Fruit fly (Drosophila melanogaster): Measurements from ENCODE around the gene Ppox.

Ppox gene

dm6 chr3R:24654770-24655322 is 6.8 kb downstream of the Ppox start, which contains the start of the genes CG31125 and CG6695:
Gene CG31125 (minus strand): TSS chr3R:24654820.
Gene CG6695 (plus strand): TSS chr3R:24655160.
- no peak for TF ChIP-seq CG34367 (tag; optimal IDR thresholded peaks at IDR 0.05)
- peak; percentile 40 for TF ChIP-seq CG15710 (tag; optimal IDR thresholded peaks at IDR 0.05)
- TF ChIP-seq CG9948 (tag; optimal IDR thresholded peaks at IDR 0.05): peak; percentile 6
- no peak for TF ChIP-seq Pif1B (GFP tag; optimal IDR thresholded peaks at IDR 0.05)

- no peak; the same call in 1 of the 3 replicates for TF ChIP-seq CG4496 (GFP tag; IDR thresholded peaks at IDR 0.05)
- no peak for TF ChIP-seq D1 (tag; optimal IDR thresholded peaks at IDR 0.05)
- TF ChIP-seq CG32121 (GFP tag; IDR thresholded peaks at IDR 0.05): peak; percentile 68
- no peak for TF ChIP-seq CG15710 (tag; optimal IDR thresholded peaks at IDR 0.05)
- peak; percentile 69 for TF ChIP-seq CG12605 (GFP tag; IDR thresholded peaks at IDR 0.05)
- no peak for TF ChIP-seq EcR (GFP tag; optimal IDR thresholded peaks at IDR 0.05)
- TF ChIP-seq Ets98B (GFP tag; IDR thresholded peaks at IDR 0.05): peak; percentile 71
- TF ChIP-seq fd96Ca (GFP tag; IDR thresholded peaks at IDR 0.05): peak; percentile 60; the same call in 2 of the 3 replicates
- TF ChIP-seq CG17806 (tag; optimal IDR thresholded peaks at IDR 0.05): no peak
Measured at dm6 chr3R:24651044-24651459, 10.6 kb downstream of the Ppox start.

- TF ChIP-seq CG14655 (GFP tag; optimal IDR thresholded peaks at IDR 0.05) (no peak), CG4496 (GFP tag; IDR thresholded peaks at IDR 0.05) (peak; percentile 47; the same call in 1 of the 3 replicates)
Measured at dm6 chr3R:24649923-24650322, 11.7 kb downstream of the Ppox start, which contains the start of the genes puf and ash2. Gene puf (minus strand): TSS chr3R:24650043. Gene ash2 (plus strand): TSS chr3R:24650125.

dm6 chr3R:24634957-24635356 is 26.7 kb downstream of the Ppox start, which contains the start of gene MtnF:
Gene MtnF (minus strand): TSS chr3R:24635165.
- TF ChIP-seq CG4496 (GFP tag; IDR thresholded peaks at IDR 0.05) (no peak), CG12605 (GFP tag; IDR thresholded peaks at IDR 0.05) (peak; percentile 83)

dm6 chr3R:24634312-24634711 is 27.3 kb downstream of the Ppox start:
- TF ChIP-seq CG32121 (GFP tag; IDR thresholded peaks at IDR 0.05) (no peak), CG4496 (GFP tag; IDR thresholded peaks at IDR 0.05) (no peak), CG13204 (GFP tag; optimal IDR thresholded peaks at IDR 0.05) (no peak), Pif1A (GFP tag; optimal IDR thresholded peaks at IDR 0.05) (no peak), CG12605 (GFP tag; IDR thresholded peaks at IDR 0.05) (no peak), gl (tag; optimal IDR thresholded peaks at IDR 0.05) (no peak), CG17806 (tag; optimal IDR thresholded peaks at IDR 0.05) (no peak), Ets98B (GFP tag; IDR thresholded peaks at IDR 0.05) (no peak), D1 (tag; optimal IDR thresholded peaks at IDR 0.05) (no peak), rn (GFP tag; IDR thresholded peaks at IDR 0.05) (no peak), CG34367 (tag; optimal IDR thresholded peaks at IDR 0.05) (no peak), CG8159 (tag; optimal IDR thresholded peaks at IDR 0.05) (no peak), fd96Ca (GFP tag; IDR thresholded peaks at IDR 0.05) (no peak), CG15710 (tag; optimal IDR thresholded peaks at IDR 0.05) (no peak), CG9948 (tag; optimal IDR thresholded peaks at IDR 0.05) (no peak), Pif1B (GFP tag; optimal IDR thresholded peaks at IDR 0.05) (no peak), CG10348 (GFP tag; IDR thresholded peaks at IDR 0.05) (no peak), Snoo (tag; optimal IDR thresholded peaks at IDR 0.05) (no peak), EcR (GFP tag; optimal IDR thresholded peaks at IDR 0.05) (no peak), CG14655 (GFP tag; optimal IDR thresholded peaks at IDR 0.05) (no peak)

dm6 chr3R:24629877-24630808 is 31.5 kb downstream of the Ppox start, which contains the start of gene Wsck:
Gene Wsck (minus strand): TSS chr3R:24630075.
- peak; percentile 17 for TF ChIP-seq Snoo (tag; optimal IDR thresholded peaks at IDR 0.05)
- TF ChIP-seq EcR (GFP tag; optimal IDR thresholded peaks at IDR 0.05): peak; percentile 46
- TF ChIP-seq CG13204 (GFP tag; optimal IDR thresholded peaks at IDR 0.05): no peak
- TF ChIP-seq CG14655 (GFP tag; optimal IDR thresholded peaks at IDR 0.05): no peak

- TF ChIP-seq CG34367 (tag; optimal IDR thresholded peaks at IDR 0.05) (no peak), CG17806 (tag; optimal IDR thresholded peaks at IDR 0.05) (no peak), CG10348 (GFP tag; IDR thresholded peaks at IDR 0.05) (no peak), CG8301 (tag; optimal IDR thresholded peaks at IDR 0.05) (no peak), CG15710 (tag; optimal IDR thresholded peaks at IDR 0.05) (no peak), fd96Ca (GFP tag; IDR thresholded peaks at IDR 0.05) (no peak), Pif1B (GFP tag; optimal IDR thresholded peaks at IDR 0.05) (no peak), Ets98B (GFP tag; IDR thresholded peaks at IDR 0.05) (no peak), CG12605 (GFP tag; IDR thresholded peaks at IDR 0.05) (no peak), gl (tag; optimal IDR thresholded peaks at IDR 0.05) (no peak), CG8159 (tag; optimal IDR thresholded peaks at IDR 0.05) (no peak), CG32121 (GFP tag; IDR thresholded peaks at IDR 0.05) (no peak), CG9948 (tag; optimal IDR thresholded peaks at IDR 0.05) (no peak), EcR (GFP tag; optimal IDR thresholded peaks at IDR 0.05) (no peak), CG13204 (GFP tag; optimal IDR thresholded peaks at IDR 0.05) (no peak), rn (GFP tag; IDR thresholded peaks at IDR 0.05) (no peak)
Measured at dm6 chr3R:24626667-24627066, 35.0 kb downstream of the Ppox start.

Measured in whole organism, pupa.